Fruit fly (Drosophila melanogaster) whole organism, prepupa: ENCODE data around the gene CG2540.

ENCODE experiments used
- Blimp-1 ChIP-seq: fragments of 200-800 bp; sonication (Bioruptor generic); optimal IDR thresholded peaks from 3 replicates; lab custom pipeline; 2017; ENCODE audit warnings: missing biosample characterization, missing genetic modification characterization, mild to moderate bottlenecking, moderate library complexity, missing genetic modification reagents
- CG10631 ChIP-seq: fragments of 200-800 bp; sonication (Bioruptor generic); optimal IDR thresholded peaks from 2 replicates; lab custom pipeline; 2016; ENCODE audit warnings: missing biosample characterization, missing genetic modification characterization
- CG11294 ChIP-seq: fragments of 200-800 bp; sonication (Bioruptor generic); IDR thresholded peaks from 2 replicates; pipeline ENCODE4 v1.3.6; 2022; ENCODE audit warnings: missing biosample characterization, missing genetic modification characterization
- CG11762 ChIP-seq: fragments of 200-800 bp; sonication (Bioruptor generic); optimal IDR thresholded peaks from 3 replicates; lab custom pipeline; 2016; ENCODE audit warnings: missing biosample characterization, missing genetic modification characterization; ENCODE audit not compliant: insufficient read depth
- CG11902 ChIP-seq: fragments of 200-800 bp; sonication (Bioruptor generic); optimal IDR thresholded peaks from 3 replicates; lab custom pipeline; 2016; ENCODE audit warnings: missing biosample characterization, missing genetic modification characterization
- CG15336 ChIP-seq: fragments of 200-800 bp; sonication (Bioruptor generic); IDR thresholded peaks from 2 replicates; pipeline ENCODE4 v1.3.6; 2022; ENCODE audit warnings: missing biosample characterization, missing genetic modification characterization
- CG1621 ChIP-seq: fragments of 200-800 bp; sonication (Bioruptor generic); optimal IDR thresholded peaks from 3 replicates; lab custom pipeline; 2018; ENCODE audit warnings: missing biosample characterization, mild to moderate bottlenecking, missing genetic modification characterization
- CG16779 ChIP-seq: fragments of 200-800 bp; sonication (Bioruptor generic); optimal IDR thresholded peaks from 3 replicates; lab custom pipeline; 2017; ENCODE audit warnings: missing biosample characterization, mild to moderate bottlenecking, missing genetic modification characterization
- CG3032 ChIP-seq: fragments of 200-800 bp; optimal IDR thresholded peaks from 2 replicates; lab custom pipeline; 2019; ENCODE audit warnings: missing biosample characterization, mild to moderate bottlenecking, missing genetic modification characterization, moderate library complexity
- CG31627 ChIP-seq: fragments of 200-800 bp; sonication (Bioruptor generic); optimal IDR thresholded peaks from 3 replicates; lab custom pipeline; 2016; ENCODE audit warnings: missing biosample characterization, missing genetic modification characterization
- CG32006 ChIP-seq: fragments of 200-800 bp; sonication (Bioruptor generic); optimal IDR thresholded peaks from 3 replicates; lab custom pipeline; 2017; ENCODE audit warnings: missing biosample characterization, mild to moderate bottlenecking, missing genetic modification characterization
- CG34406 ChIP-seq: fragments of 200-800 bp; sonication (Bioruptor generic); optimal IDR thresholded peaks from 3 replicates; lab custom pipeline; 2016; ENCODE audit warnings: missing biosample characterization, missing genetic modification characterization
- CG3919 ChIP-seq: fragments of 200-800 bp; sonication (Bioruptor generic); optimal IDR thresholded peaks from 3 replicates; lab custom pipeline; 2016; ENCODE audit warnings: missing biosample characterization, missing genetic modification characterization
- CG6163 ChIP-seq: fragments of 200-800 bp; sonication (Bioruptor generic); IDR thresholded peaks from 3 replicates; pipeline ENCODE4 v1.3.6; 2022; ENCODE audit warnings: missing biosample characterization, missing genetic modification characterization
- CG7368 ChIP-seq: fragments of 200-800 bp; sonication (Bioruptor generic); optimal IDR thresholded peaks from 3 replicates; lab custom pipeline; 2016; ENCODE audit warnings: missing biosample characterization, missing genetic modification characterization
- CG8119 ChIP-seq: fragments of 200-800 bp; sonication (Bioruptor generic); IDR thresholded peaks from 3 replicates; pipeline ENCODE4 v1.3.6; 2022; ENCODE audit warnings: missing biosample characterization, missing genetic modification characterization
- CG8319 ChIP-seq: fragments of 200-800 bp; sonication (Bioruptor generic); optimal IDR thresholded peaks from 3 replicates; lab custom pipeline; 2016; ENCODE audit warnings: missing biosample characterization, missing genetic modification characterization
- Eip75B ChIP-seq: fragments of 200-800 bp; sonication (Bioruptor generic); optimal IDR thresholded peaks from 3 replicates; lab custom pipeline; 2016; ENCODE audit warnings: missing biosample characterization, missing genetic modification characterization
- Eip78C ChIP-seq: fragments of 200-800 bp; sonication (Bioruptor generic); peaks from one replicate; lab custom pipeline; 2016; ENCODE audit warnings: missing biosample characterization, missing genetic modification characterization
- Ets21C ChIP-seq: fragments of 200-800 bp; sonication (Bioruptor generic); optimal IDR thresholded peaks from 3 replicates; lab custom pipeline; 2016; ENCODE audit warnings: missing biosample characterization, missing genetic modification characterization
- Ets96B ChIP-seq: fragments of 200-800 bp; optimal IDR thresholded peaks from 2 replicates; lab custom pipeline; 2019; ENCODE audit warnings: missing biosample characterization, mild to moderate bottlenecking, missing genetic modification characterization, moderate library complexity
- Hr39 ChIP-seq: fragments of 200-800 bp; sonication (Bioruptor generic); optimal IDR thresholded peaks from 2 replicates; lab custom pipeline; 2016; ENCODE audit warnings: missing biosample characterization, missing genetic modification characterization
- Hr4 ChIP-seq: fragments of 200-800 bp; sonication (Bioruptor generic); optimal IDR thresholded peaks from 3 replicates; lab custom pipeline; 2016; ENCODE audit warnings: missing biosample characterization, missing genetic modification characterization
- Lpt ChIP-seq: fragments of 200-800 bp; sonication (Bioruptor generic); optimal IDR thresholded peaks from 3 replicates; lab custom pipeline; 2016; ENCODE audit warnings: missing biosample characterization, missing genetic modification characterization
- OdsH ChIP-seq: fragments of 200-800 bp; sonication (Bioruptor generic); optimal IDR thresholded peaks from 3 replicates; lab custom pipeline; 2016; ENCODE audit warnings: missing biosample characterization, missing genetic modification characterization
- Smox ChIP-seq: fragments of 200-800 bp; sonication (Bioruptor generic); optimal IDR thresholded peaks from 3 replicates; lab custom pipeline; 2016; ENCODE audit warnings: missing biosample characterization, missing genetic modification characterization
- Sox102F ChIP-seq: fragments of 200-800 bp; sonication (Bioruptor generic); optimal IDR thresholded peaks from 2 replicates; lab custom pipeline; 2016; ENCODE audit warnings: missing biosample characterization, mild to moderate bottlenecking, missing genetic modification characterization
- Sox14 ChIP-seq: fragments of 200-800 bp; sonication (Bioruptor generic); optimal IDR thresholded peaks from 3 replicates; lab custom pipeline; 2016; ENCODE audit warnings: missing biosample characterization, missing genetic modification characterization
- Sox15 ChIP-seq: fragments of 200-800 bp; sonication (Bioruptor generic); optimal IDR thresholded peaks from 3 replicates; lab custom pipeline; 2016; ENCODE audit warnings: missing biosample characterization, missing genetic modification characterization
- achi ChIP-seq: fragments of 200-800 bp; sonication (Bioruptor generic); optimal IDR thresholded peaks from 3 replicates; lab custom pipeline; 2016; ENCODE audit warnings: missing biosample characterization, missing genetic modification characterization
- acj6 ChIP-seq: fragments of 200-800 bp; sonication (Bioruptor generic); optimal IDR thresholded peaks from 3 replicates; lab custom pipeline; 2016; ENCODE audit warnings: missing biosample characterization, missing genetic modification characterization
- dac ChIP-seq: fragments of 200-800 bp; sonication (Bioruptor generic); optimal IDR thresholded peaks from 2 replicates; lab custom pipeline; 2017; ENCODE audit warnings: missing biosample characterization, mild to moderate bottlenecking, missing genetic modification characterization
- dsx ChIP-seq: fragments of 200-800 bp; optimal IDR thresholded peaks from 3 replicates; lab custom pipeline; 2019; ENCODE audit warnings: missing biosample characterization, mild to moderate bottlenecking, missing genetic modification characterization, moderate library complexity; ENCODE audit not compliant: poor library complexity, severe bottlenecking
- eg ChIP-seq: fragments of 200-800 bp; sonication (Bioruptor generic); IDR thresholded peaks from 3 replicates; pipeline ENCODE4 v1.3.6; 2022; ENCODE audit warnings: missing biosample characterization, missing genetic modification characterization
- esn ChIP-seq: fragments of 200-800 bp; sonication (Bioruptor generic); optimal IDR thresholded peaks from 2 replicates; lab custom pipeline; 2016; ENCODE audit warnings: missing biosample characterization, mild to moderate bottlenecking, missing genetic modification characterization, moderate library complexity
- fd59A ChIP-seq: fragments of 200-800 bp; sonication (Bioruptor generic); optimal IDR thresholded peaks from 2 replicates; lab custom pipeline; 2017; ENCODE audit warnings: missing biosample characterization, mild to moderate bottlenecking, missing genetic modification characterization, missing genetic modification reagents
- fd85E ChIP-seq: fragments of 200-800 bp; sonication (Bioruptor generic); optimal IDR thresholded peaks from 3 replicates; lab custom pipeline; 2016; ENCODE audit warnings: missing biosample characterization, missing genetic modification characterization
- lz ChIP-seq: fragments of 200-800 bp; sonication (Bioruptor generic); optimal IDR thresholded peaks from 3 replicates; lab custom pipeline; 2016; ENCODE audit warnings: missing biosample characterization, missing genetic modification characterization
- net ChIP-seq: fragments of 200-800 bp; sonication (Bioruptor generic); optimal IDR thresholded peaks from 3 replicates; lab custom pipeline; 2016; ENCODE audit warnings: missing biosample characterization, missing genetic modification characterization
- pdm3 ChIP-seq: fragments of 200-800 bp; sonication (Bioruptor generic); optimal IDR thresholded peaks from 3 replicates; lab custom pipeline; 2016; ENCODE audit warnings: missing biosample characterization, missing genetic modification characterization
- salr ChIP-seq, 2 experiments: fragments of 200-800 bp; sonication (Bioruptor generic); optimal IDR thresholded peaks; 3 replicates each; lab custom pipeline; 2016 to 2018; ENCODE audit warnings: missing biosample characterization in 2 of 2, missing genetic modification characterization in 2 of 2, mild to moderate bottlenecking in 1 of 2
- spab ChIP-seq: fragments of 200-800 bp; sonication (Bioruptor generic); optimal IDR thresholded peaks from 2 replicates; lab custom pipeline; 2017; ENCODE audit warnings: missing biosample characterization, mild to moderate bottlenecking, missing genetic modification characterization, missing genetic modification reagents
- ss ChIP-seq, 2 experiments: fragments of 200-800 bp; sonication (Bioruptor generic); optimal IDR thresholded peaks; 2 replicates in 1 of 2; 3 replicates in 1 of 2; lab custom pipeline; 2017 to 2018; ENCODE audit warnings: mild to moderate bottlenecking in 2 of 2, missing biosample characterization in 2 of 2, missing genetic modification characterization in 2 of 2, moderate library complexity in 1 of 2
- svp ChIP-seq: fragments of 200-800 bp; sonication (Bioruptor generic); peaks from one replicate; lab custom pipeline; 2016; ENCODE audit warnings: missing biosample characterization, missing genetic modification characterization
- topi ChIP-seq: fragments of 200-800 bp; sonication (Bioruptor generic); optimal IDR thresholded peaks from 3 replicates; lab custom pipeline; 2016; ENCODE audit warnings: missing biosample characterization, missing genetic modification characterization
- vri ChIP-seq: fragments of 200-800 bp; sonication (Bioruptor generic); optimal IDR thresholded peaks from 3 replicates; lab custom pipeline; 2016; ENCODE audit warnings: missing biosample characterization, mild to moderate bottlenecking, missing genetic modification characterization

CG2540 gene

DNA sequence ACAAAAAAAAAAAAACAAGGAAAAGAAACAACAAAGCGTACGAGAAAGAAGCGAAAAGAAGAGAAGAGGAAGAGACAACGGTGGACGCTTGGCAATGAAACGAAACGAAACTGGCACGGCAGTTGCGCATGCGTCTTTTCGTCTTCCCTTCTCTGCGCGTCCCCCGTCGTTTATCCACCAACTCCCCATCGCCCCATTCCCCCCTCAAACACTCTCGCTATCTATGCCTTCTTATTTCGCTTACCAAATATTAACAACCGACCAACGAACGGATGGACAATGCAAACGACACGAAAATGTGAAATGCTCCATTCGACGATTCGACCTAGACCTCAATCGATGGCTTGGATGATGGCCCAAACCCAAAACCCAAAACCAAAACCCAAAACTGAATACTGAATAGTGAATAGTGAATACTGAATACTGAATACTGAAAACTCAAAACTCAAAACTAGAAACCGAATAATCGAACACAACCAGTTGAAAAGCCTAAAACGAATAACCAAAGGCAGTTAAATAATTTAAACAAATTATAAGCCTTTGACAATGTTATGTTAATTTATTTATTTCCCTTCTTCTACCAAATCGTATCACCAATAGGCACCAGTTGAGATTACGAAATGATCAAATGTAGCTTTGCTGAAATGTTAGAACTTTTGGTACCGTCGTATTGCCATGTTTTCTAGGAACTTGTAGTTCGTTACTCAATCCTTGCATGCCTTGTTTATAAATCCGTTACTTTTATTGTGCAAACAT is 41.0 kb downstream of the CG2540 start:
- TF ChIP-seq CG10631: no peak
- peak; percentile 2 for TF ChIP-seq Blimp-1 (GFP tag; lab: Kevin White, UChicago)
- TF ChIP-seq, all 60 proteins: peak for 1

DNA sequence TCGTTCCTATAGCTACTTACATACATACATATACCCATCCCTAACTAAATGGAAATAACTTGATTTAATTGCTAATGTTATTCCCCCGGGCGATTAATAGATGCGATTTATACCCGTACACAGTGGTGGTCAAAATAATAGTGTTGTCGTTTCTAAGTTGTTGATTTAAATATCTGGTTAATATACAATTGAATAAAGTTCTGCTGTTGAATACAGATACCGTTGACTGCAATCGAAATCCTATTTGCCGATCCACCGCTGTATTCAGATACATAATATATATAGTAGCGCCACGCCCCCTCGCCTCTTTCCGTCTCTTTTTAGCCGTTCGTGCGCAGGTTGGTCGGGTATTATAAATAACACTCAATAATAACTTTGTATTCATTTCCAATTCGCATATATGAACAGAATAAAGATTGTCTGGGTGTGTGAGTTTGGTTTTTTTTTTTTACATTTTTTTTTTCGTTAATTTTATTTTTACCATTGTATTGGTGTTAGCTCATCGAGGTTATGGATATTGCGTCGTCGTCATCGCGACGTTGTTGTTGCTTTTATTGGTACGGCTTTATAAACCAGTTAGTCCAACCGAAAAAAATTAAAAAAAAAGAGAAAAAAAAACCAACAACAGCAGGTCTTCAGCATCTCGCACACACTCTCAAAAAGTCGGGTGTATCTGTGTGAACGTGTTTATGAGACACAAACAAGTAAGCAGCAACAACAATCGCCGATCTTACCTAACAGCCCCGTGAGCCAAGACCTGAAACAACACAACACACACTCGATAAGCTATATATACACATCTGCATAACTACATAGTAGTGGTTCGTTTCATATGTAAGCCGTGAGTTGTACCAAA is 42.9 kb downstream of the CG2540 start:
- TF ChIP-seq Sox15 (GFP tag; lab: Kevin White, UChicago): no peak
- peak; percentile 57 for TF ChIP-seq Ets96B (tag; lab: Kevin White, UChicago)
- TF ChIP-seq CG8319: no peak
- TF ChIP-seq spab (GFP tag; lab: Kevin White, UChicago): peak; percentile 68
- no peak for TF ChIP-seq salr (GFP tag; optimal IDR thresholded peaks at IDR 0.05; lab: Kevin White, UChicago)
- TF ChIP-seq CG11294 (GFP tag; lab: Robert Waterston, UW): no peak
- no peak for TF ChIP-seq Ets21C
- TF ChIP-seq CG1621 (tag; lab: Kevin White, UChicago): peak; percentile 57
- TF ChIP-seq CG31627 (GFP tag; lab: Kevin White, UChicago): peak; percentile 24
- peak; percentile 4 for TF ChIP-seq achi (GFP tag; lab: Kevin White, UChicago)
- peak; percentile 44 for TF ChIP-seq eg (GFP tag; lab: Robert Waterston, UW)
- peak; percentile 27 for TF ChIP-seq CG3032 (tag; lab: Kevin White, UChicago)
- peak; percentile 36 for TF ChIP-seq topi (GFP tag; lab: Kevin White, UChicago)
- peak; percentile 60; the same call in 2 of the 3 replicates for TF ChIP-seq CG8119 (GFP tag; lab: Robert Waterston, UW)
- TF ChIP-seq Eip78C (GFP tag; lab: Kevin White, UChicago): peak; percentile 76
- peak; percentile 17 for TF ChIP-seq Smox (GFP tag; lab: Kevin White, UChicago)
- no peak for TF ChIP-seq CG11762 (GFP tag; lab: Kevin White, UChicago)
- peak; percentile 37 for TF ChIP-seq Lpt (GFP tag; lab: Kevin White, UChicago)
- no peak for TF ChIP-seq CG11902 (GFP tag; lab: Kevin White, UChicago)
- TF ChIP-seq acj6: peak; percentile 8
- TF ChIP-seq Sox102F (GFP tag; lab: Kevin White, UChicago): peak; percentile 62
- TF ChIP-seq CG7368 (GFP tag; lab: Kevin White, UChicago): no peak
- TF ChIP-seq net: peak; percentile 26
- TF ChIP-seq OdsH (GFP tag; lab: Kevin White, UChicago): no peak
- TF ChIP-seq Eip75B: peak; percentile 36
- peak; percentile 73 for TF ChIP-seq CG16779 (tag; lab: Kevin White, UChicago)
- TF ChIP-seq svp: peak; percentile 56
- TF ChIP-seq dac (GFP tag; lab: Kevin White, UChicago): no peak
- TF ChIP-seq lz (GFP tag; lab: Kevin White, UChicago): no peak
- TF ChIP-seq CG34406: no peak
- TF ChIP-seq Blimp-1 (GFP tag; lab: Kevin White, UChicago): peak; percentile 35
- TF ChIP-seq Hr4: peak; percentile 11
- peak; percentile 77 for TF ChIP-seq CG6163 (GFP tag; lab: Robert Waterston, UW)
- no peak for TF ChIP-seq fd59A
- TF ChIP-seq CG15336 (GFP tag; lab: Robert Waterston, UW): peak; percentile 30; the same call in 1 of the 2 replicates
- no peak for TF ChIP-seq CG32006
- peak; percentile 76 for TF ChIP-seq dsx (GFP tag; lab: Kevin White, UChicago)
- peak; percentile 94 for TF ChIP-seq vri (GFP tag; lab: Kevin White, UChicago)
- TF ChIP-seq esn (GFP tag; lab: Kevin White, UChicago): peak; percentile 28
- TF ChIP-seq CG3919 (GFP tag; lab: Kevin White, UChicago): peak; percentile 32
- peak; percentile 91 to 93 for TF ChIP-seq ss (GFP tag; optimal IDR thresholded peaks at IDR 0.05; lab: Kevin White, UChicago)
- no peak for TF ChIP-seq Sox14 (GFP tag; lab: Kevin White, UChicago)
- no peak for TF ChIP-seq fd85E (GFP tag; lab: Kevin White, UChicago)
- TF ChIP-seq Hr39 (GFP tag; lab: Kevin White, UChicago): peak; percentile 16
- peak; percentile 29 for TF ChIP-seq pdm3 (GFP tag; lab: Kevin White, UChicago)
